Worm (Caenorhabditis elegans) whole organism, L4 larva: Measurements from ENCODE around the gene mltn-9.

ENCODE experiments used
- F37D6.2 ChIP-seq: sonication (generic microtip); optimal IDR thresholded peaks from 2 replicates; lab custom pipeline; 2016; ENCODE audit warnings: mild to moderate bottlenecking, missing genetic modification characterization, missing compliant biosample characterization
- F44E2.7 ChIP-seq: fragments of 200-800 bp; sonication (Bioruptor generic); IDR thresholded peaks from 2 replicates; pipeline ENCODE4 v2.1.2; 2022; ENCODE audit warnings: missing genetic modification characterization, missing compliant biosample characterization
- R02D3.7 ChIP-seq: fragments of 150-350 bp; sonication (generic microtip); optimal IDR thresholded peaks from 3 replicates; lab custom pipeline; 2014; ENCODE audit warnings: missing biosample characterization, missing genetic modification characterization
- T26A8.4 ChIP-seq: fragments of 200-800 bp; sonication (Bioruptor generic); IDR thresholded peaks from 2 replicates; pipeline ENCODE4 v1.3.6; 2022; ENCODE audit warnings: missing genetic modification characterization, missing compliant biosample characterization
- Y5F2A.4 ChIP-seq: fragments of 200-800 bp; sonication (Bioruptor generic); optimal IDR thresholded peaks from 2 replicates; lab custom pipeline; 2018; ENCODE audit warnings: mild to moderate bottlenecking, missing genetic modification characterization, missing compliant biosample characterization
- aha-1 ChIP-seq: fragments of 150-350 bp; peaks from one replicate; lab custom pipeline; 2014; ENCODE audit warnings: missing biosample characterization, missing genetic modification characterization
- aly-2 ChIP-seq: sonication (generic microtip); optimal IDR thresholded peaks from 2 replicates; lab custom pipeline; 2018; ENCODE audit warnings: missing biosample characterization, missing genetic modification characterization
- ama-1 ChIP-seq: fragments of 150-350 bp; optimal IDR thresholded peaks from 2 replicates; lab custom pipeline; 2014; ENCODE audit warnings: inconsistent platforms, mixed read lengths
- arid-1 ChIP-seq: fragments of 200-800 bp; sonication (Bioruptor generic); conservative IDR thresholded peaks from 2 replicates; pipeline ENCODE4 v1.3.6; 2022; ENCODE audit warnings: missing genetic modification reagents, missing genetic modification characterization, missing compliant biosample characterization
- attf-4 ChIP-seq: sonication (generic microtip); optimal IDR thresholded peaks from 3 replicates; lab custom pipeline; 2017; ENCODE audit warnings: missing biosample characterization, missing genetic modification characterization
- ceh-20 ChIP-seq: fragments of 200-800 bp; sonication (Bioruptor generic); IDR thresholded peaks from 2 replicates; pipeline ENCODE4 v1.3.6; 2022; ENCODE audit warnings: missing genetic modification reagents, missing genetic modification characterization, missing compliant biosample characterization
- ceh-62 ChIP-seq: sonication (generic microtip); optimal IDR thresholded peaks from 2 replicates; lab custom pipeline; 2017; ENCODE audit warnings: missing biosample characterization, missing genetic modification characterization
- ceh-82 ChIP-seq: sonication (generic microtip); optimal IDR thresholded peaks from 2 replicates; lab custom pipeline; 2017; ENCODE audit warnings: missing biosample characterization, missing genetic modification characterization
- ctbp-1 ChIP-seq: fragments of 200-800 bp; sonication (Bioruptor generic); IDR thresholded peaks from 2 replicates; pipeline ENCODE4 v1.3.6; 2022; ENCODE audit warnings: missing genetic modification reagents, missing genetic modification characterization, missing compliant biosample characterization
- daf-19 ChIP-seq: fragments of 200-800 bp; sonication (Bioruptor generic); conservative IDR thresholded peaks from 2 replicates; pipeline ENCODE4 v1.3.6; 2022; ENCODE audit warnings: missing genetic modification characterization, missing compliant biosample characterization
- dmd-8 ChIP-seq: fragments of 200-800 bp; sonication (Bioruptor generic); IDR thresholded peaks from 2 replicates; pipeline ENCODE4 v1.3.6; 2022; ENCODE audit warnings: missing genetic modification characterization, missing compliant biosample characterization
- dpl-1 ChIP-seq: fragments of 150-350 bp; optimal IDR thresholded peaks from 2 replicates; lab custom pipeline; 2014; ENCODE audit warnings: missing biosample characterization, missing genetic modification reagents, missing genetic modification characterization
- egl-27 ChIP-seq: sonication (generic microtip); optimal IDR thresholded peaks from 3 replicates; lab custom pipeline; 2017; ENCODE audit warnings: missing biosample characterization, missing genetic modification reagents, missing genetic modification characterization
- egl-43 ChIP-seq: fragments of 200-800 bp; sonication (Bioruptor generic); IDR thresholded peaks from 2 replicates; pipeline ENCODE4 v1.3.6; 2022; ENCODE audit warnings: missing genetic modification reagents, missing genetic modification characterization, missing compliant biosample characterization
- fkh-10 ChIP-seq: fragments of 150-350 bp; optimal IDR thresholded peaks from 2 replicates; lab custom pipeline; 2014; ENCODE audit warnings: missing biosample characterization, missing genetic modification reagents, missing genetic modification characterization
- hlh-30 ChIP-seq: sonication (generic microtip); optimal IDR thresholded peaks from 2 replicates; lab custom pipeline; 2017; ENCODE audit warnings: antibody characterized with exemption, mild to moderate bottlenecking, missing genetic modification characterization, missing compliant biosample characterization; ENCODE audit not compliant: insufficient read depth
- jun-1 ChIP-seq: fragments of 150-350 bp; optimal IDR thresholded peaks from 2 replicates; lab custom pipeline; 2014; ENCODE audit warnings: missing biosample characterization, missing genetic modification reagents, missing genetic modification characterization
- lin-13 ChIP-seq: fragments of 150-350 bp; optimal IDR thresholded peaks from 2 replicates; lab custom pipeline; 2014; ENCODE audit warnings: missing biosample characterization, missing genetic modification reagents, missing genetic modification characterization
- lin-39 ChIP-seq: fragments of 150-350 bp; optimal IDR thresholded peaks from 2 replicates; lab custom pipeline; 2014; ENCODE audit warnings: missing biosample characterization, missing genetic modification reagents, missing genetic modification characterization
- lir-3 ChIP-seq: sonication (generic microtip); optimal IDR thresholded peaks from 2 replicates; lab custom pipeline; 2016; ENCODE audit warnings: mild to moderate bottlenecking, missing genetic modification characterization, missing compliant biosample characterization
- lsy-2 ChIP-seq, 2 experiments: fragments of 150-350 bp in 1 of 2; sonication (generic microtip) in 1 of 2; optimal IDR thresholded peaks; 2 replicates each; lab custom pipeline; 2014 to 2017; ENCODE audit warnings: missing biosample characterization in 2 of 2, missing genetic modification characterization in 2 of 2
- madf-5 ChIP-seq, 2 experiments: fragments of 200-800 bp; sonication (Bioruptor generic); IDR thresholded peaks; 2 replicates each; pipeline ENCODE4 v1.3.6; 2022; ENCODE audit warnings: missing compliant biosample characterization in 2 of 2, missing genetic modification characterization in 2 of 2
- madf-9 ChIP-seq: fragments of 200-800 bp; sonication (Bioruptor generic); conservative IDR thresholded peaks from 2 replicates; pipeline ENCODE4 v1.3.6; 2022; ENCODE audit warnings: missing genetic modification reagents, missing genetic modification characterization, missing compliant biosample characterization
- mdl-1 ChIP-seq, 2 experiments: fragments of 150-350 bp in 1 of 2; sonication (generic microtip) in 1 of 2; optimal IDR thresholded peaks; 2 replicates each; lab custom pipeline; 2014 to 2017; ENCODE audit warnings: missing biosample characterization in 2 of 2, missing genetic modification characterization in 2 of 2
- mdt-29 ChIP-seq: fragments of 200-800 bp; sonication (Bioruptor generic); IDR thresholded peaks from 2 replicates; pipeline ENCODE4 v1.3.6; 2022; ENCODE audit warnings: missing genetic modification reagents, missing genetic modification characterization, missing compliant biosample characterization
- mep-1 ChIP-seq: fragments of 150-350 bp; sonication (generic microtip); optimal IDR thresholded peaks from 3 replicates; lab custom pipeline; 2014; ENCODE audit warnings: missing biosample characterization, missing genetic modification characterization
- mxl-2 ChIP-seq: fragments of 200-800 bp; sonication (Bioruptor generic); conservative IDR thresholded peaks from 2 replicates; pipeline ENCODE4 v1.3.6; 2022; ENCODE audit warnings: missing genetic modification reagents, missing genetic modification characterization, missing compliant biosample characterization
- nhr-111 ChIP-seq: fragments of 200-800 bp; sonication (Bioruptor generic); optimal IDR thresholded peaks from 2 replicates; lab custom pipeline; 2018; ENCODE audit warnings: mild to moderate bottlenecking, missing genetic modification characterization, missing compliant biosample characterization
- nhr-237 ChIP-seq: sonication (generic microtip); optimal IDR thresholded peaks from 2 replicates; lab custom pipeline; 2017; ENCODE audit warnings: missing biosample characterization, missing genetic modification characterization
- nhr-28 ChIP-seq: fragments of 150-350 bp; optimal IDR thresholded peaks from 2 replicates; lab custom pipeline; 2014; ENCODE audit warnings: missing biosample characterization, missing genetic modification characterization
- nhr-42 ChIP-seq: fragments of 200-800 bp; sonication (Bioruptor generic); IDR thresholded peaks from 2 replicates; pipeline ENCODE4 v1.3.6; 2022; ENCODE audit warnings: missing genetic modification characterization, missing compliant biosample characterization
- nhr-6 ChIP-seq: fragments of 150-350 bp; optimal IDR thresholded peaks from 2 replicates; lab custom pipeline; 2014; ENCODE audit warnings: missing biosample characterization, missing genetic modification characterization
- nhr-77 ChIP-seq: fragments of 150-350 bp; optimal IDR thresholded peaks from 2 replicates; lab custom pipeline; 2014; ENCODE audit warnings: missing biosample characterization, missing genetic modification characterization
- pqm-1 ChIP-seq: sonication (generic microtip); optimal IDR thresholded peaks from 2 replicates; lab custom pipeline; 2017; ENCODE audit warnings: missing biosample characterization, missing genetic modification characterization
- sdz-12 ChIP-seq: fragments of 200-800 bp; sonication (Bioruptor generic); optimal IDR thresholded peaks from 2 replicates; lab custom pipeline; 2018; ENCODE audit warnings: mild to moderate bottlenecking, missing genetic modification characterization, missing compliant biosample characterization
- snpc-4 ChIP-seq: fragments of 150-350 bp; optimal IDR thresholded peaks from 2 replicates; lab custom pipeline; 2014; ENCODE audit warnings: missing biosample characterization, missing genetic modification characterization
- tag-97 ChIP-seq: fragments of 200-800 bp; sonication (Bioruptor generic); IDR thresholded peaks from 2 replicates; pipeline ENCODE4 v1.3.6; 2022; ENCODE audit warnings: missing genetic modification characterization, missing compliant biosample characterization
- unc-130 ChIP-seq: sonication (generic microtip); optimal IDR thresholded peaks from 2 replicates; lab custom pipeline; 2016; ENCODE audit warnings: missing genetic modification reagents, missing genetic modification characterization, missing compliant biosample characterization
- unc-62 ChIP-seq, 3 experiments: fragments of 150-350 bp in 1 of 3; sonication (generic microtip); optimal IDR thresholded peaks in 2 of 3; peaks in 1 of 3; 1 replicate in 1 of 3; 2 replicates in 2 of 3; lab custom pipeline; 2014 to 2017; ENCODE audit warnings: missing biosample characterization in 3 of 3, missing genetic modification characterization in 3 of 3, missing genetic modification reagents in 3 of 3, missing genotype in 1 of 3
- zfp-3 ChIP-seq: fragments of 200-800 bp; sonication (Bioruptor generic); conservative IDR thresholded peaks from 2 replicates; pipeline ENCODE4 v1.3.6; 2022; ENCODE audit warnings: missing genetic modification reagents, missing genetic modification characterization, missing compliant biosample characterization
- ztf-7 ChIP-seq: fragments of 150-350 bp; optimal IDR thresholded peaks from 2 replicates; lab custom pipeline; 2014; ENCODE audit warnings: missing biosample characterization, missing genetic modification characterization

The mltn-9 gene

ce11 chrII:14608508-14608907, 7.3 kb upstream of the mltn-9 start:
- TF ChIP-seq nhr-42 (GFP tag; lab: Robert Waterston, UW) (0 out of 2 replicates have a peak, but pooled peaks have one; percentile 55), lin-39 (tag; lab: Kevin White, UChicago) (no peak), nhr-6 (tag; lab: Kevin White, UChicago) (peak; percentile 6), aha-1 (tag; lab: Kevin White, UChicago) (peak; percentile 86), unc-62 (GFP tag; optimal IDR thresholded peaks at IDR 0.05 in 1 of 2; lab: Kevin White, UChicago) (peak in 1 of 2 experiments; percentile 50), unc-62 (tag; optimal IDR thresholded peaks at IDR 0.05; lab: Kevin White, UChicago) (no peak), madf-9 (GFP tag; lab: Robert Waterston, UW) (no peak), F37D6.2 (tag; lab: Kevin White, UChicago) (no peak), ama-1 (peak; percentile 79)

- TF ChIP-seq attf-4 (tag; lab: Kevin White, UChicago) (no peak), dmd-8 (GFP tag; lab: Robert Waterston, UW) (0 out of 2 replicates have a peak, but pooled peaks have one; percentile 35), T26A8.4 (0 out of 2 replicates have a peak, but pooled peaks have one; percentile 18), dpl-1 (no peak), pqm-1 (tag; lab: Kevin White, UChicago) (no peak), tag-97 (GFP tag; lab: Robert Waterston, UW) (no peak), hlh-30 (tag; lab: Kevin White, UChicago) (no peak), aha-1 (tag; lab: Kevin White, UChicago) (peak; percentile 96), ama-1 (peak; percentile 66), madf-5 (GFP tag; IDR thresholded peaks at IDR 0.05; lab: Robert Waterston, UW) (0 out of 4 replicates have a peak, but pooled peaks of 1 of the 2 experiments have one; percentile 54)
Measured at ce11 chrII:14609297-14609937, 6.4 kb upstream of the mltn-9 start.

DNA sequence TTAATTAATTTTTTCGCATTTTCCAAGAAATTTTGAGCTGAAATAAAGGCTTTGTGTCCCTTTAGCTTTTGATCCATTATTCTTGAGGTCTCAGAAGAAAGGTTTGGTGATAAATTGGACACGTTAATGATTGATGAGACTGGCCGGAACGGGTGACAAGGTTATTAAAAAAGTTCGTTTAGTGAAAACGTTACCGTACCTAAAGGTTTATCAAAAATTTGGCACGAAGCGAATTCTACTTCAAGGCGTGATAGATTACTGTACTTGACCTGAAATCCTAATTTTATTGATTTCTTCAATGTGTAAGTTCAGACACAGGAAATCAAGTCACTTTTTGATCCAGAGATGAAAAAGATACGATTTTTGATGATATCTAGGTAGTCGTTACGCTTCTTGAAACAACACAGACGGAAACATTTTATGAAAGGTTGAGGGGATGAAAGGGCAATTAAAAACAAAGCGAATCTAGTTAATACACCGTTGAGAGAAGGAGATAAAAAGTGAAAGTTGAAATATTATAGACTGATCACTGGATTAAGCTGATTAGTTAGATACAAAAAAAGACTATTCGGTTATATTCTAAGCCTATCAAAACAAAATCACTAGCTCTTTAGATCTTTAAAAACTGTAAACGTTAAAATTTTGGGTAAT, 5.2 kb upstream of the mltn-9 start:
- TF ChIP-seq ceh-82 (no peak), egl-27 (tag; lab: Kevin White, UChicago) (no peak), nhr-111 (GFP tag; lab: Kevin White, UChicago) (no peak), lir-3 (tag; lab: Kevin White, UChicago) (no peak), aly-2 (tag; lab: Kevin White, UChicago) (no peak), sdz-12 (no peak), ztf-7 (tag; lab: Kevin White, UChicago) (no peak), mep-1 (tag; lab: Kevin White, UChicago) (peak; percentile 43), mdt-29 (no peak), jun-1 (tag; lab: Kevin White, UChicago) (no peak), ceh-62 (tag; lab: Kevin White, UChicago) (no peak), Y5F2A.4 (GFP tag; lab: Kevin White, UChicago) (no peak), dmd-8 (GFP tag; lab: Robert Waterston, UW) (no peak), nhr-28 (tag; lab: Kevin White, UChicago) (no peak), nhr-77 (tag; lab: Kevin White, UChicago) (peak; percentile 29), egl-43 (GFP tag; lab: Robert Waterston, UW) (no peak), snpc-4 (tag; lab: Kevin White, UChicago) (no peak), daf-19 (GFP tag; lab: Robert Waterston, UW) (no peak), mdl-1 (tag; optimal IDR thresholded peaks at IDR 0.05; lab: Kevin White, UChicago) (no peak), F44E2.7 (GFP tag; lab: Robert Waterston, UW) (no peak), lsy-2 (tag; optimal IDR thresholded peaks at IDR 0.05; lab: Kevin White, UChicago) (peak in 1 of 2 experiments; percentile 28), ceh-20 (GFP tag; lab: Robert Waterston, UW) (no peak), ctbp-1 (no peak), unc-130 (no peak), lin-13 (GFP tag; lab: Kevin White, UChicago) (no peak), nhr-237 (tag; lab: Kevin White, UChicago) (no peak), arid-1 (GFP tag; lab: Robert Waterston, UW) (no peak), zfp-3 (no peak), ama-1 (peak; percentile 91), aha-1 (tag; lab: Kevin White, UChicago) (peak; percentile 77), R02D3.7 (tag; lab: Kevin White, UChicago) (no peak), mxl-2 (GFP tag; lab: Robert Waterston, UW) (no peak), fkh-10 (GFP tag; lab: Kevin White, UChicago) (no peak), nhr-6 (tag; lab: Kevin White, UChicago) (peak; percentile 54)
